Worm (Caenorhabditis elegans): Measurements from ENCODE around the gene cri-3.

Gene cri-3

ce11 chrIII:3381866-3382265 lies 14.3 kb upstream of the cri-3 start:
- TF ChIP-seq unc-39 (tag; optimal IDR thresholded peaks at IDR 0.05) (no peak), M03D4.4 (tag; optimal IDR thresholded peaks at IDR 0.05) (no peak), ham-2 (GFP tag; optimal IDR thresholded peaks at IDR 0.05) (no peak), blmp-1 (tag; optimal IDR thresholded peaks at IDR 0.05) (no peak), lin-32 (GFP tag; optimal IDR thresholded peaks at IDR 0.05) (no peak), elt-3 (tag; optimal IDR thresholded peaks at IDR 0.05) (no peak), snpc-4 (tag; optimal IDR thresholded peaks at IDR 0.05) (no peak), sptf-1 (tag; optimal IDR thresholded peaks at IDR 0.05) (no peak), bed-3 (GFP tag; optimal IDR thresholded peaks at IDR 0.05) (no peak), lin-13 (tag; optimal IDR thresholded peaks at IDR 0.05) (no peak), nhr-28 (tag; optimal IDR thresholded peaks at IDR 0.05) (no peak), ceh-39 (tag; optimal IDR thresholded peaks at IDR 0.05) (no peak), cnd-1 (tag; optimal IDR thresholded peaks at IDR 0.05) (no peak), flh-1 (GFP tag; optimal IDR thresholded peaks at IDR 0.05) (no peak), ces-1 (GFP tag; optimal IDR thresholded peaks at IDR 0.05) (no peak), nhr-76 (tag; optimal IDR thresholded peaks at IDR 0.05) (no peak), zip-8 (tag; optimal IDR thresholded peaks at IDR 0.05) (no peak), hlh-1 (tag; optimal IDR thresholded peaks at IDR 0.05) (no peak), mls-2 (tag; optimal IDR thresholded peaks at IDR 0.05) (no peak), unc-120 (tag; optimal IDR thresholded peaks at IDR 0.05; ENCODE audit: poor library complexity, severe bottlenecking) (no peak)

- TF ChIP-seq M03D4.4 (tag; optimal IDR thresholded peaks at IDR 0.05) (no peak), ham-2 (GFP tag; optimal IDR thresholded peaks at IDR 0.05) (no peak), zip-8 (tag; optimal IDR thresholded peaks at IDR 0.05) (no peak), elt-1 (tag; optimal IDR thresholded peaks at IDR 0.05; ENCODE audit: borderline replicate concordance, insufficient read depth) (no peak), mep-1 (tag; optimal IDR thresholded peaks at IDR 0.05) (no peak), unc-120 (tag; optimal IDR thresholded peaks at IDR 0.05; ENCODE audit: poor library complexity, severe bottlenecking) (no peak), nhr-2 (tag; optimal IDR thresholded peaks at IDR 0.05) (no peak), hlh-1 (tag; optimal IDR thresholded peaks at IDR 0.05) (no peak), bed-3 (GFP tag; optimal IDR thresholded peaks at IDR 0.05) (no peak), lin-13 (tag; optimal IDR thresholded peaks at IDR 0.05) (no peak), ceh-83 (GFP tag; optimal IDR thresholded peaks at IDR 0.05) (no peak), pha-4 (tag; optimal IDR thresholded peaks at IDR 0.05) (no peak), mab-5 (tag; optimal IDR thresholded peaks at IDR 0.05) (no peak), unc-62 (GFP tag; optimal IDR thresholded peaks at IDR 0.05) (no peak), ztf-11 (tag; optimal IDR thresholded peaks at IDR 0.05) (no peak), tbx-8 (GFP tag; optimal IDR thresholded peaks at IDR 0.05) (no peak), ceh-43 (GFP tag; optimal IDR thresholded peaks at IDR 0.05) (no peak), unc-39 (tag; optimal IDR thresholded peaks at IDR 0.05) (no peak), nhr-12 (tag; optimal IDR thresholded peaks at IDR 0.05) (no peak)
Observed at ce11 chrIII:3382465-3382864, 13.7 kb upstream of the cri-3 start.

- TF ChIP-seq mls-2 (tag; optimal IDR thresholded peaks at IDR 0.05) (peak; percentile 34), sem-2 (GFP tag; optimal IDR thresholded peaks at IDR 0.05) (peak; percentile 39), blmp-1 (tag; optimal IDR thresholded peaks at IDR 0.05) (no peak), unc-120 (tag; optimal IDR thresholded peaks at IDR 0.05; ENCODE audit: poor library complexity, severe bottlenecking) (peak; percentile 49), cnd-1 (tag; optimal IDR thresholded peaks at IDR 0.05) (peak; percentile 43), drap-1 (GFP tag; optimal IDR thresholded peaks at IDR 0.05) (peak; percentile 57), unc-62 (GFP tag; optimal IDR thresholded peaks at IDR 0.05) (peak; percentile 48), ceh-43 (GFP tag; optimal IDR thresholded peaks at IDR 0.05) (no peak), sptf-1 (tag; optimal IDR thresholded peaks at IDR 0.05) (peak; percentile 13)
Observed at ce11 chrIII:3389426-3390020, 6.6 kb upstream of the cri-3 start, which contains the start of the genes elmd-1 and hecw-1. Gene elmd-1, plus strand, starts transcription at chrIII:3389919. Gene hecw-1, minus strand, starts transcription at chrIII:3389970.

- no peak for TF ChIP-seq unc-39 (tag; optimal IDR thresholded peaks at IDR 0.05)
- TF ChIP-seq nhr-76 (tag; optimal IDR thresholded peaks at IDR 0.05) = no peak
- TF ChIP-seq tbx-8 (GFP tag; optimal IDR thresholded peaks at IDR 0.05) = no peak
- TF ChIP-seq nhr-12 (tag; optimal IDR thresholded peaks at IDR 0.05) = no peak
- TF ChIP-seq nhr-2 (tag; optimal IDR thresholded peaks at IDR 0.05) = no peak
- TF ChIP-seq hlh-1 (tag; optimal IDR thresholded peaks at IDR 0.05) = no peak
- TF ChIP-seq unc-120 (tag; optimal IDR thresholded peaks at IDR 0.05; ENCODE audit: poor library complexity, severe bottlenecking) = no peak
- no peak for TF ChIP-seq unc-62 (GFP tag; optimal IDR thresholded peaks at IDR 0.05)
- no peak for TF ChIP-seq mab-5 (tag; optimal IDR thresholded peaks at IDR 0.05)
- no peak for TF ChIP-seq elt-1 (tag; optimal IDR thresholded peaks at IDR 0.05; ENCODE audit: borderline replicate concordance, insufficient read depth)
- no peak for TF ChIP-seq sem-2 (GFP tag; optimal IDR thresholded peaks at IDR 0.05)
Observed at ce11 chrIII:3390144-3390543, 6.0 kb upstream of the cri-3 start.
